Fruit fly (Drosophila melanogaster) whole organism: ENCODE results near the gene Cog2.

ENCODE experiments used
- CG8478 ChIP-seq: fragments of >200 bp; optimal IDR thresholded peaks from 2 replicates; lab custom pipeline; 2018; ENCODE audit warnings: inconsistent platforms
- Dll ChIP-seq: fragments of >200 bp; optimal IDR thresholded peaks from 2 replicates; lab custom pipeline; 2017
- EcR ChIP-seq, 2 experiments: fragments of >200 bp; optimal IDR thresholded peaks; 2 replicates each; lab custom pipeline; 2017; ENCODE audit warnings: missing biosample characterization in 2 of 2, missing genetic modification characterization in 2 of 2, missing genetic modification reagents in 2 of 2
- pan ChIP-seq: fragments of >200 bp; optimal IDR thresholded peaks from 2 replicates; lab custom pipeline; 2017
- psq ChIP-seq: fragments of >200 bp; optimal IDR thresholded peaks from 2 replicates; lab custom pipeline; 2017
- usp ChIP-seq: fragments of >200 bp; optimal IDR thresholded peaks from 2 replicates; lab custom pipeline; 2017; ENCODE audit warnings: missing biosample characterization, missing genetic modification characterization, mixed read lengths

Cog2 gene

dm6 chr3R:15347822-15348221 lies 13.6 kb downstream of the Cog2 start, which contains the start of the genes CG42726 and CG42727:
CG42726 (plus strand) TSS chr3R:15348048.
CG42727 (plus strand) TSS chr3R:15348048.
- TF ChIP-seq Dll (lab: Kevin White, UChicago) (no peak), EcR (GFP tag; optimal IDR thresholded peaks at IDR 0.05; lab: Kevin White, UChicago) (no peak), CG8478 (lab: Kevin White, UChicago) (no peak), usp (GFP tag; lab: Kevin White, UChicago) (no peak), pan (lab: Kevin White, UChicago) (no peak), psq (lab: Kevin White, UChicago) (no peak)

- no peak for TF ChIP-seq EcR (GFP tag; optimal IDR thresholded peaks at IDR 0.05; lab: Kevin White, UChicago)
- TF ChIP-seq usp (GFP tag; lab: Kevin White, UChicago), result no peak
- no peak for TF ChIP-seq Dll (lab: Kevin White, UChicago)
- no peak for TF ChIP-seq CG8478 (lab: Kevin White, UChicago)
- TF ChIP-seq pan (lab: Kevin White, UChicago), result no peak
- no peak for TF ChIP-seq psq (lab: Kevin White, UChicago)
These were observed 15.5 kb downstream of the Cog2 start, which contains the start of the genes Surf4 and CG31301 for dm6 chr3R:15346018-15346383. Surf4 (minus strand) TSS chr3R:15346176. CG31301 (plus strand) TSS chr3R:15346205.

dm6 chr3R:15345198-15346017 lies 16.0 kb downstream of the Cog2 start:
- TF ChIP-seq psq (lab: Kevin White, UChicago), result no peak
- no peak for TF ChIP-seq usp (GFP tag; lab: Kevin White, UChicago)
- no peak for TF ChIP-seq EcR (GFP tag; optimal IDR thresholded peaks at IDR 0.05; lab: Kevin White, UChicago)
- no peak for TF ChIP-seq CG8478 (lab: Kevin White, UChicago)
- no peak for TF ChIP-seq Dll (lab: Kevin White, UChicago)
- no peak for TF ChIP-seq pan (lab: Kevin White, UChicago)

dm6 chr3R:15342926-15343685 lies 18.4 kb downstream of the Cog2 start, which contains the start of gene Nagk:
Nagk (minus strand) TSS chr3R:15343256.
- TF ChIP-seq CG8478 (lab: Kevin White, UChicago) (no peak), pan (lab: Kevin White, UChicago) (peak; percentile 96), psq (lab: Kevin White, UChicago) (no peak)

dm6 chr3R:15342432-15342925 lies 19.0 kb downstream of the Cog2 start:
- TF ChIP-seq psq (lab: Kevin White, UChicago) (no peak), usp (GFP tag; lab: Kevin White, UChicago) (no peak), EcR (GFP tag; optimal IDR thresholded peaks at IDR 0.05; lab: Kevin White, UChicago) (no peak), CG8478 (lab: Kevin White, UChicago) (no peak)

- no peak for TF ChIP-seq pan (lab: Kevin White, UChicago)
- TF ChIP-seq psq (lab: Kevin White, UChicago), result no peak
- TF ChIP-seq usp (GFP tag; lab: Kevin White, UChicago), result no peak
- TF ChIP-seq Dll (lab: Kevin White, UChicago), result no peak
- TF ChIP-seq CG8478 (lab: Kevin White, UChicago), result no peak
- no peak for TF ChIP-seq EcR (GFP tag; optimal IDR thresholded peaks at IDR 0.05; lab: Kevin White, UChicago)
These were observed 21.3 kb downstream of the Cog2 start, which contains the start of gene SerRS-m for dm6 chr3R:15340052-15340732. SerRS-m (plus strand) TSS chr3R:15340667.

- TF ChIP-seq pan (lab: Kevin White, UChicago) (no peak), EcR (GFP tag; optimal IDR thresholded peaks at IDR 0.05; lab: Kevin White, UChicago) (no peak), Dll (lab: Kevin White, UChicago) (no peak), psq (lab: Kevin White, UChicago) (no peak), CG8478 (lab: Kevin White, UChicago) (no peak), usp (GFP tag; lab: Kevin White, UChicago) (no peak)
These were observed 22.3 kb downstream of the Cog2 start for dm6 chr3R:15339111-15339510.

- TF ChIP-seq psq (lab: Kevin White, UChicago) (no peak), pan (lab: Kevin White, UChicago) (no peak), EcR (GFP tag; optimal IDR thresholded peaks at IDR 0.05; lab: Kevin White, UChicago) (no peak), Dll (lab: Kevin White, UChicago) (no peak), usp (GFP tag; lab: Kevin White, UChicago) (no peak), CG8478 (lab: Kevin White, UChicago) (no peak)
These were observed 28.5 kb downstream of the Cog2 start, which contains the start of the genes Fkbp39 and Cyfip for dm6 chr3R:15332994-15333393. Fkbp39 (minus strand) TSS chr3R:15333133. Cyfip (plus strand) TSS chr3R:15333266.

dm6 chr3R:15330472-15330871 lies 31.0 kb downstream of the Cog2 start, which contains the start of gene mRpL9:
mRpL9 (plus strand) TSS chr3R:15330738.
- TF ChIP-seq Dll (lab: Kevin White, UChicago), result no peak
- TF ChIP-seq usp (GFP tag; lab: Kevin White, UChicago), result no peak
- TF ChIP-seq pan (lab: Kevin White, UChicago), result no peak
- no peak for TF ChIP-seq psq (lab: Kevin White, UChicago)
- TF ChIP-seq EcR (GFP tag; optimal IDR thresholded peaks at IDR 0.05; lab: Kevin White, UChicago), result no peak
- no peak for TF ChIP-seq CG8478 (lab: Kevin White, UChicago)
